Fruit fly (Drosophila melanogaster): Measurements from ENCODE around the gene Lip1.

Lip1 gene

dm6 chr2L:10661490-10662240 lies 39.7 kb downstream of the Lip1 start, which contains the start of gene CG31871 (continued):
- no peak for TF ChIP-seq Doc2 (GFP tag; IDR thresholded peaks at IDR 0.05)
- TF ChIP-seq CG10543 (GFP tag; optimal IDR thresholded peaks at IDR 0.05) = peak; percentile 32
- no peak for TF ChIP-seq knrl (GFP tag; IDR thresholded peaks at IDR 0.05; ENCODE audit: partially characterized antibody)
- TF ChIP-seq Stat92E (GFP tag; optimal IDR thresholded peaks at IDR 0.05) = no peak
- peak; percentile 42 for TF ChIP-seq NfI (GFP tag; optimal IDR thresholded peaks at IDR 0.05)
- no peak; the same call in 1 of the 2 replicates for TF ChIP-seq MBD-R2 (GFP tag; IDR thresholded peaks at IDR 0.05)
- TF ChIP-seq Ets97D (GFP tag; optimal IDR thresholded peaks at IDR 0.05) = no peak
- TF ChIP-seq ase (GFP tag; IDR thresholded peaks at IDR 0.05) = peak; percentile 67; the same call in 2 of the 3 replicates
- TF ChIP-seq tna (GFP tag; IDR thresholded peaks at IDR 0.05; ENCODE audit: partially characterized antibody) = no peak
- no peak for TF ChIP-seq pb (GFP tag; optimal IDR thresholded peaks at IDR 0.05)
- TF ChIP-seq maf-S (GFP tag; optimal IDR thresholded peaks at IDR 0.05) = no peak
- no peak for TF ChIP-seq CG14860 (GFP tag; IDR thresholded peaks at IDR 0.05; ENCODE audit: partially characterized antibody)
- TF ChIP-seq CG15479 (GFP tag; optimal IDR thresholded peaks at IDR 0.05) = no peak
- no peak for TF ChIP-seq HLH4C (GFP tag; IDR thresholded peaks at IDR 0.05; ENCODE audit: partially characterized antibody)
- no peak for TF ChIP-seq CG17912 (GFP tag; optimal IDR thresholded peaks at IDR 0.05)
- TF ChIP-seq CG10274 (GFP tag; optimal IDR thresholded peaks at IDR 0.05) = no peak
- no peak for TF ChIP-seq Adf1 (GFP tag; IDR thresholded peaks at IDR 0.05)
- no peak for TF ChIP-seq twi (tag; optimal IDR thresholded peaks at IDR 0.05)
- TF ChIP-seq gcm2 (GFP tag; optimal IDR thresholded peaks at IDR 0.05) = no peak
- peak; percentile 50 for TF ChIP-seq CG15011 (GFP tag; optimal IDR thresholded peaks at IDR 0.05)
- TF ChIP-seq org-1 (GFP tag; optimal IDR thresholded peaks at IDR 0.05) = peak; percentile 49
- peak; percentile 48 for TF ChIP-seq kni (GFP tag; optimal IDR thresholded peaks at IDR 0.05)
- no peak for TF ChIP-seq toy (GFP tag; IDR thresholded peaks at IDR 0.05)
- no peak for TF ChIP-seq da (GFP tag; optimal IDR thresholded peaks at IDR 0.05)
- peak; percentile 42 for TF ChIP-seq Ada2b (GFP tag; IDR thresholded peaks at IDR 0.05)
- TF ChIP-seq bbx (GFP tag; IDR thresholded peaks at IDR 0.05; ENCODE audit: partially characterized antibody) = no peak
- TF ChIP-seq Xrp1 (GFP tag; IDR thresholded peaks at IDR 0.05) = peak; percentile 77
- no peak for TF ChIP-seq dan (GFP tag; IDR thresholded peaks at IDR 0.05)
- peak; percentile 74 for TF ChIP-seq CG13296 (GFP tag; optimal IDR thresholded peaks at IDR 0.05)
- TF ChIP-seq pita (GFP tag; optimal IDR thresholded peaks at IDR 0.05) = no peak
- peak; percentile 73 for TF ChIP-seq HLH3B (GFP tag; IDR thresholded peaks at IDR 0.05)
- peak; percentile 78 for TF ChIP-seq Oli (tag; optimal IDR thresholded peaks at IDR 0.05)
- no peak for TF ChIP-seq ems (GFP tag; optimal IDR thresholded peaks at IDR 0.05)
- no peak for TF ChIP-seq eyg (GFP tag; optimal IDR thresholded peaks at IDR 0.05)
- TF ChIP-seq CG10321 (GFP tag; IDR thresholded peaks at IDR 0.05) = no peak
- TF ChIP-seq CG4424 (GFP tag; optimal IDR thresholded peaks at IDR 0.05) = peak; percentile 75
- TF ChIP-seq Asciz (GFP tag; optimal IDR thresholded peaks at IDR 0.05) = peak; percentile 77
- no peak for TF ChIP-seq Dad (GFP tag; optimal IDR thresholded peaks at IDR 0.05)
- peak; percentile 35 for TF ChIP-seq CG6254 (GFP tag; optimal IDR thresholded peaks at IDR 0.05)
- peak; percentile 61 for TF ChIP-seq ssp (GFP tag; IDR thresholded peaks at IDR 0.05)
- no peak for TF ChIP-seq CG3065 (GFP tag; optimal IDR thresholded peaks at IDR 0.05)
- 0 out of 2 replicates have a peak, but pooled peaks have one; percentile 11 for TF ChIP-seq ato (GFP tag; IDR thresholded peaks at IDR 0.05; ENCODE audit: partially characterized antibody)
- TF ChIP-seq fd96Cb (tag; optimal IDR thresholded peaks at IDR 0.05) = peak; percentile 76
- peak; percentile 36 for TF ChIP-seq Chrac-16 (GFP tag; optimal IDR thresholded peaks at IDR 0.05)
- TF ChIP-seq CHES-1-like (GFP tag; optimal IDR thresholded peaks at IDR 0.05) = no peak
- no peak for TF ChIP-seq CG17186 (GFP tag; optimal IDR thresholded peaks at IDR 0.05)
- TF ChIP-seq fd102C (GFP tag; optimal IDR thresholded peaks at IDR 0.05) = no peak
- peak; percentile 32 for TF ChIP-seq CG12104 (GFP tag; optimal IDR thresholded peaks at IDR 0.05)
